Fruit fly (Drosophila melanogaster) whole organism, embryonic: ENCODE results near the gene CG13891.

Experiments used
- CG30403 ChIP-seq: fragments of 200-800 bp; sonication (Bioruptor generic); optimal IDR thresholded peaks from 3 replicates; lab custom pipeline; 2016; ENCODE audit warnings: missing biosample characterization, missing genetic modification characterization
- CG4424 ChIP-seq: fragments of 200-800 bp; sonication (Bioruptor generic); optimal IDR thresholded peaks from 3 replicates; lab custom pipeline; 2016; ENCODE audit warnings: missing biosample characterization, missing genetic modification characterization
- Nf-YB ChIP-seq: fragments of 200-800 bp; sonication (Bioruptor generic); optimal IDR thresholded peaks from 3 replicates; lab custom pipeline; 2019; ENCODE audit warnings: missing biosample characterization, mild to moderate bottlenecking, missing genetic modification characterization, moderate library complexity
- sob ChIP-seq: fragments of 200-800 bp; sonication (Bioruptor generic); IDR thresholded peaks from 2 replicates; pipeline ENCODE4 v1.3.6; 2022; ENCODE audit warnings: missing biosample characterization, missing genetic modification characterization

DNA sequence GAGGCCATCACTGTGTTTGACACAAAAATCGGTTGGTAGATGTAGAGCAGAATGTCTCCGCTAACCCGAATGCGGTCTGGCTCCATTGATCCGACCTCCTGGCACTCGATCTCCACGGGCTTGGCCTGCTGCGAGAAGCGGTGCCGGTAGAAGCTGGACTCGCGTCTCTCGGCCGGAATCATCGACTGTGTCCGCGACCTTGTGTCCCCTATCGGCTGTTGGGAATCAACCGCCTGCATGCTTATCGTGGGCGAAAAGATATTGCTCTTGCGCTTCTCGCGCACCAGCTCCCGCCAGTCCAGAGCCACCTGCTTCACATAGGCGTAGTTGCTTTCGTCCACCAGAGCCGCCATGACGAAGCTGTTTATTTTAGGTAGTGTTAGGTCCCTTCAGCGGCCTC, 352 bp downstream of the CG13891 start:
- TF ChIP-seq CG30403 (GFP tag; lab: Kevin White, UChicago): no peak
- no peak for TF ChIP-seq CG4424 (GFP tag; lab: Kevin White, UChicago)
- TF ChIP-seq sob (GFP tag; lab: Robert Waterston, UW): no peak
- TF ChIP-seq Nf-YB: no peak
